Worm (Caenorhabditis elegans) whole organism, young adult: ENCODE data around the gene srz-83.

Source experiments
- B0261.1 ChIP-seq: sonication (generic microtip); optimal IDR thresholded peaks from 2 replicates; lab custom pipeline; 2016; ENCODE audit warnings: mild to moderate bottlenecking, missing genetic modification characterization, moderate library complexity, missing compliant biosample characterization
- B0336.3 ChIP-seq: fragments of 200-800 bp; sonication (Bioruptor generic); IDR thresholded peaks from 2 replicates; pipeline ENCODE4 v1.3.6; 2022; ENCODE audit warnings: missing genetic modification characterization, missing compliant biosample characterization
- C17E4.6 ChIP-seq: fragments of 200-800 bp; sonication (Bioruptor generic); IDR thresholded peaks from 2 replicates; pipeline ENCODE4 v1.3.6; 2022; ENCODE audit warnings: missing genetic modification reagents, missing genetic modification characterization, missing compliant biosample characterization
- F22D6.2 ChIP-seq: sonication (generic microtip); optimal IDR thresholded peaks from 2 replicates; lab custom pipeline; 2016; ENCODE audit warnings: mild to moderate bottlenecking, missing genetic modification characterization, missing compliant biosample characterization
- F39B2.1 ChIP-seq: fragments of 200-800 bp; sonication (Bioruptor generic); IDR thresholded peaks from 2 replicates; pipeline ENCODE4 v1.3.6; 2022; ENCODE audit warnings: missing genetic modification reagents, missing genetic modification characterization, missing compliant biosample characterization
- K11D2.4 ChIP-seq: fragments of 200-800 bp; sonication (Bioruptor generic); IDR thresholded peaks from 2 replicates; pipeline ENCODE4 v1.3.6; 2022; ENCODE audit warnings: missing genetic modification reagents, missing genetic modification characterization, missing compliant biosample characterization
- T26A5.8 ChIP-seq: sonication (generic microtip); optimal IDR thresholded peaks from 2 replicates; lab custom pipeline; 2016; ENCODE audit warnings: missing genetic modification characterization, missing compliant biosample characterization
- Y53G8AR.9 ChIP-seq: fragments of 200-800 bp; sonication (Bioruptor generic); conservative IDR thresholded peaks from 2 replicates; pipeline ENCODE4 v1.3.6; 2022; ENCODE audit warnings: missing genetic modification reagents, missing genetic modification characterization, missing compliant biosample characterization
- Y95B8A.8 ChIP-seq: fragments of 200-800 bp; sonication (Bioruptor generic); IDR thresholded peaks from 2 replicates; pipeline ENCODE4 v1.3.6; 2022; ENCODE audit warnings: missing genetic modification reagents, missing genetic modification characterization, missing compliant biosample characterization
- athp-1 ChIP-seq: sonication (generic microtip); optimal IDR thresholded peaks from 2 replicates; lab custom pipeline; 2017; ENCODE audit warnings: mild to moderate bottlenecking, missing genetic modification characterization, missing compliant biosample characterization
- attf-3 ChIP-seq: fragments of 200-800 bp; sonication (Bioruptor generic); conservative IDR thresholded peaks from 2 replicates; pipeline ENCODE4 v1.3.6; 2022; ENCODE audit warnings: missing genetic modification reagents, missing genetic modification characterization, missing compliant biosample characterization
- attf-6 ChIP-seq: fragments of 200-800 bp; sonication (Bioruptor generic); IDR thresholded peaks from 2 replicates; pipeline ENCODE4 v1.3.6; 2022; ENCODE audit warnings: missing genetic modification reagents, missing genetic modification characterization, missing compliant biosample characterization
- ceh-27 ChIP-seq: fragments of 200-800 bp; sonication (Bioruptor generic); optimal IDR thresholded peaks from 2 replicates; lab custom pipeline; 2018; ENCODE audit warnings: mild to moderate bottlenecking, missing genetic modification characterization, moderate library complexity, missing compliant biosample characterization
- ceh-79 ChIP-seq: sonication (generic microtip); optimal IDR thresholded peaks from 2 replicates; lab custom pipeline; 2017; ENCODE audit warnings: mild to moderate bottlenecking, missing genetic modification characterization, missing compliant biosample characterization
- ceh-91 ChIP-seq: fragments of 200-800 bp; sonication (Bioruptor generic); IDR thresholded peaks from 2 replicates; pipeline ENCODE4 v1.3.6; 2022; ENCODE audit warnings: missing genetic modification reagents, missing genetic modification characterization, missing compliant biosample characterization
- chd-7 ChIP-seq: sonication (generic microtip); optimal IDR thresholded peaks from 2 replicates; lab custom pipeline; 2016; ENCODE audit warnings: mild to moderate bottlenecking, missing genetic modification characterization, moderate library complexity, missing compliant biosample characterization
- dox-1 ChIP-seq: fragments of 200-800 bp; sonication (Bioruptor generic); IDR thresholded peaks from 2 replicates; pipeline ENCODE4 v1.3.6; 2022; ENCODE audit warnings: missing genetic modification reagents, missing genetic modification characterization, missing compliant biosample characterization
- dpff-1 ChIP-seq: sonication (generic microtip); optimal IDR thresholded peaks from 2 replicates; lab custom pipeline; 2017; ENCODE audit warnings: mild to moderate bottlenecking, missing genetic modification characterization, missing compliant biosample characterization
- dpl-1 ChIP-seq: fragments of 150-350 bp; optimal IDR thresholded peaks from 2 replicates; lab custom pipeline; 2014; ENCODE audit warnings: missing biosample characterization, missing genetic modification reagents, missing genetic modification characterization
- ekl-4 ChIP-seq: fragments of 200-800 bp; sonication (Bioruptor generic); IDR thresholded peaks from 2 replicates; pipeline ENCODE4 v1.3.6; 2022; ENCODE audit warnings: missing genetic modification reagents, missing genetic modification characterization, missing compliant biosample characterization
- fkh-3 ChIP-seq: sonication (generic microtip); optimal IDR thresholded peaks from 2 replicates; lab custom pipeline; 2016; ENCODE audit warnings: mild to moderate bottlenecking, missing genetic modification characterization, missing compliant biosample characterization
- hlh-12 ChIP-seq: sonication (generic microtip); optimal IDR thresholded peaks from 2 replicates; lab custom pipeline; 2016; ENCODE audit warnings: missing genetic modification characterization, missing compliant biosample characterization
- hlh-26 ChIP-seq: fragments of 200-800 bp; sonication (Bioruptor generic); conservative IDR thresholded peaks from 2 replicates; pipeline ENCODE4 v1.3.6; 2022; ENCODE audit warnings: missing genetic modification reagents, missing genetic modification characterization, missing compliant biosample characterization
- let-607 ChIP-seq, 2 experiments: fragments of 200-800 bp in 1 of 2; sonication (Bioruptor generic) in 1 of 2; sonication (generic microtip) in 1 of 2; optimal IDR thresholded peaks; 2 replicates each; lab custom pipeline; 2016 to 2018; ENCODE audit warnings: mild to moderate bottlenecking in 2 of 2, missing compliant biosample characterization in 2 of 2, missing genetic modification characterization in 2 of 2, moderate library complexity in 2 of 2, missing genotype in 1 of 2
- lin-40 ChIP-seq: sonication (generic microtip); optimal IDR thresholded peaks from 2 replicates; lab custom pipeline; 2016; ENCODE audit warnings: missing genetic modification characterization, mild to moderate bottlenecking, missing compliant biosample characterization, missing genotype, missing genetic modification reagents
- lsl-1 ChIP-seq: fragments of 200-800 bp; sonication (Bioruptor generic); optimal IDR thresholded peaks from 2 replicates; lab custom pipeline; 2018; ENCODE audit warnings: mild to moderate bottlenecking, missing genetic modification characterization, moderate library complexity, missing compliant biosample characterization
- madf-3 ChIP-seq: fragments of 200-800 bp; sonication (Bioruptor generic); IDR thresholded peaks from 2 replicates; pipeline ENCODE4 v1.3.6; 2022; ENCODE audit warnings: missing genetic modification reagents, missing genetic modification characterization, missing compliant biosample characterization
- madf-6 ChIP-seq: fragments of 200-800 bp; sonication (Bioruptor generic); IDR thresholded peaks from 2 replicates; pipeline ENCODE4 v1.3.6; 2022; ENCODE audit warnings: missing genetic modification reagents, missing genetic modification characterization, missing compliant biosample characterization
- madf-8 ChIP-seq: fragments of 200-800 bp; sonication (Bioruptor generic); conservative IDR thresholded peaks from 2 replicates; pipeline ENCODE4 v1.3.6; 2022; ENCODE audit warnings: missing genetic modification reagents, missing genetic modification characterization, missing compliant biosample characterization
- mcd-1 ChIP-seq: fragments of 200-800 bp; sonication (Bioruptor generic); IDR thresholded peaks from 2 replicates; pipeline ENCODE4 v1.3.6; 2022; ENCODE audit warnings: missing genetic modification reagents, missing genetic modification characterization, missing compliant biosample characterization
- mxl-1 ChIP-seq: sonication (generic microtip); optimal IDR thresholded peaks from 2 replicates; lab custom pipeline; 2016; ENCODE audit warnings: missing genetic modification characterization, missing compliant biosample characterization
- nhr-27 ChIP-seq: fragments of 200-800 bp; sonication (Bioruptor generic); optimal IDR thresholded peaks from 2 replicates; lab custom pipeline; 2018; ENCODE audit warnings: mild to moderate bottlenecking, missing genetic modification characterization, moderate library complexity, missing compliant biosample characterization
- rec-8 ChIP-seq, 2 experiments: sonication (generic microtip); optimal IDR thresholded peaks; 2 replicates each; lab custom pipeline; 2016; ENCODE audit warnings: mild to moderate bottlenecking in 2 of 2, missing genetic modification characterization in 2 of 2, missing genetic modification reagents in 2 of 2, missing genotype in 2 of 2, missing biosample characterization in 1 of 2, missing compliant biosample characterization in 1 of 2, moderate library complexity in 1 of 2
- repo-1 ChIP-seq: sonication (generic microtip); optimal IDR thresholded peaks from 2 replicates; lab custom pipeline; 2017; ENCODE audit warnings: mild to moderate bottlenecking, missing genetic modification characterization, missing compliant biosample characterization
- rpc-1 ChIP-seq, 2 experiments: fragments of 150-350 bp in 1 of 2; sonication (generic microtip) in 1 of 2; optimal IDR thresholded peaks; 2 replicates each; lab custom pipeline; 2014 to 2018; ENCODE audit warnings: missing biosample characterization in 1 of 2, missing genetic modification characterization in 1 of 2, missing genetic modification reagents in 1 of 2, missing genotype in 1 of 2
- sea-2 ChIP-seq: fragments of 200-800 bp; sonication (Bioruptor generic); IDR thresholded peaks from 2 replicates; pipeline ENCODE4 v1.3.6; 2022; ENCODE audit warnings: missing genetic modification characterization, missing compliant biosample characterization
- snpc-1.1 ChIP-seq: sonication (generic microtip); optimal IDR thresholded peaks from 2 replicates; lab custom pipeline; 2017; ENCODE audit warnings: missing genetic modification characterization, mild to moderate bottlenecking, missing compliant biosample characterization, antibody characterized with exemption, moderate library complexity, missing genotype, missing genetic modification reagents; ENCODE audit not compliant: insufficient read depth
- snpc-1.3 ChIP-seq: sonication (generic microtip); optimal IDR thresholded peaks from 2 replicates; lab custom pipeline; 2017; ENCODE audit warnings: missing genetic modification characterization, mild to moderate bottlenecking, missing compliant biosample characterization, antibody characterized with exemption, moderate library complexity, missing genotype, missing genetic modification reagents; ENCODE audit not compliant: insufficient read depth
- tbp1 ChIP-seq: fragments of 200-800 bp; sonication (Bioruptor generic); optimal IDR thresholded peaks from 2 replicates; lab custom pipeline; 2018; ENCODE audit warnings: mild to moderate bottlenecking, missing genetic modification characterization, missing compliant biosample characterization
- tlf-1 ChIP-seq: fragments of 200-800 bp; sonication (Bioruptor generic); optimal IDR thresholded peaks from 2 replicates; lab custom pipeline; 2018; ENCODE audit warnings: mild to moderate bottlenecking, missing genetic modification characterization, missing compliant biosample characterization
- xnd-1 ChIP-seq: sonication (generic microtip); optimal IDR thresholded peaks from 2 replicates; lab custom pipeline; 2016; ENCODE audit warnings: missing genotype, missing genetic modification reagents, missing genetic modification characterization, missing compliant biosample characterization
- zfh-2 ChIP-seq: fragments of 200-800 bp; sonication (Bioruptor generic); conservative IDR thresholded peaks from 2 replicates; pipeline ENCODE4 v1.3.6; 2022; ENCODE audit warnings: missing genetic modification reagents, missing genetic modification characterization, missing compliant biosample characterization
- zim-3 ChIP-seq: sonication (generic microtip); optimal IDR thresholded peaks from 2 replicates; lab custom pipeline; 2017; ENCODE audit warnings: mild to moderate bottlenecking, missing genetic modification characterization, moderate library complexity, missing compliant biosample characterization
- ztf-22 ChIP-seq: fragments of 200-800 bp; sonication (Bioruptor generic); optimal IDR thresholded peaks from 2 replicates; lab custom pipeline; 2018; ENCODE audit warnings: mild to moderate bottlenecking, missing genetic modification characterization, moderate library complexity, missing compliant biosample characterization

The srz-83 gene

DNA sequence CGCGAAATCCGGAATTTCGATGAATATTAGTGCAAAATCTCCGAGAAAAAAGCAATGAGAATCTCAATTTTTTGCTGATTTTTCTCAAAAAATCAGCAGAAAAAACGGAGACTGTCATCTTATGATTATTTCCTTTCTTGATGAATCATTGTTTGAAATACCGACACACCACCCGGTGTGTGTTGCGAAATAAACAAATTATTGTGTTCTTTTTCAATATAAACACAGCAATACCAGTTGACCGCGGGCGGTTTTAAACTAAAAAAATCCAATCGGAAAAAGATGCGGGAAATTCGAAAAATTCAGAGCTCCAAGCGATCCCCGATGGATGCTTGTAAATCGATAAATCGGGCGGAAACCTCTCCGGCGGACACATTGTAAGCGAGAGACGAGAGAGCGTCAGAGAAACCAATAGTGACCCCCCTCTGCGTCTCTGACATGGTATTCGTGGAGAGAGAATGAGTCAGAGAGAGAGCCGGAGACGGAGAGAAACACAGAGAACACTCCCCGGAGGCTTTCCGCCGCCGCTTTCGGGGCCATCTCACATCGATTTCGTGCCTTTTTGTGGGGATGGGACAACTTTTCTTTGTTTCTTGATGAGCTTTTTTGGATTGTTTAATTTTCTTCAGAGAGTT, 11.3 kb downstream of the srz-83 start (continued):
- TF ChIP-seq ekl-4 (GFP tag; lab: Robert Waterston, UW) (no peak), madf-3 (GFP tag; lab: Robert Waterston, UW) (no peak), F39B2.1 (GFP tag; lab: Robert Waterston, UW) (no peak), attf-6 (GFP tag; lab: Robert Waterston, UW) (no peak), zfh-2 (peak; percentile 96), madf-8 (no peak), hlh-12 (tag; lab: Kevin White, UChicago) (no peak), sea-2 (no peak), Y95B8A.8 (GFP tag; lab: Robert Waterston, UW) (no peak), dpl-1 (GFP tag; lab: Kevin White, UChicago) (no peak), madf-6 (GFP tag; lab: Robert Waterston, UW) (peak; percentile 27; the same call in 1 of the 2 replicates), mcd-1 (GFP tag; lab: Robert Waterston, UW) (peak; percentile 46), attf-3 (GFP tag; lab: Robert Waterston, UW) (no peak), chd-7 (no peak)

DNA sequence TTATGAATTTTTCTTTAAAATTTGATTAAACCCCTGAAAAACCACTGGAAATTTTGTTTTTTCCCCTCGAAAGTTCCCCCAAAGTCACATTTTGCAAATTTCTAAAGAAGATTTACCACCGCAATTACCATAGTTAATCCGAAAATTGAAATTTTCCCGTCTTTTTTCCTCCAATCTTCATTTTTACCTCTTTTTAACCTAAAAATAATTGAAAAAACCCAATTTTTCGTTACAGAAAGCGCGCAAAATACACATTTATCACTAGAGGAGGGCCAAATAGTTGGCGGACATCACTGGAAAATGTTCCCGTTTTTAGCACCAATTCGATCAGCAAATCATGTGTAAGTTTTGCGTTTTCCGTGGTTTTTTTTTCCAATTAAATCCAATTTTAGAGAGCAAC, 12.3 kb downstream of the srz-83 start, which contains the start of gene unc-33:
Gene unc-33 (plus strand): TSS at position 301 of the 400 bp plus-strand sequence.
- no peak for TF ChIP-seq C17E4.6 (GFP tag; lab: Robert Waterston, UW)
- no peak for TF ChIP-seq tlf-1 (GFP tag; lab: Kevin White, UChicago)
- no peak for TF ChIP-seq rpc-1 (optimal IDR thresholded peaks at IDR 0.05; lab: Kevin White, UChicago)
- TF ChIP-seq rpc-1 (tag; optimal IDR thresholded peaks at IDR 0.05; lab: Kevin White, UChicago), result no peak
- no peak for TF ChIP-seq fkh-3 (tag; lab: Kevin White, UChicago)
- no peak for TF ChIP-seq rec-8 (tag; optimal IDR thresholded peaks at IDR 0.05; lab: Kevin White, UChicago)
- no peak for TF ChIP-seq B0336.3 (GFP tag; lab: Robert Waterston, UW)
- no peak for TF ChIP-seq ceh-91 (GFP tag; lab: Robert Waterston, UW)
- no peak for TF ChIP-seq hlh-26 (GFP tag; lab: Robert Waterston, UW)
- TF ChIP-seq F22D6.2, result no peak
- no peak for TF ChIP-seq repo-1 (tag; lab: Kevin White, UChicago)
- TF ChIP-seq let-607 (tag; optimal IDR thresholded peaks at IDR 0.05; lab: Kevin White, UChicago), result no peak
- no peak for TF ChIP-seq B0261.1 (tag; lab: Kevin White, UChicago)
- TF ChIP-seq ztf-22, result no peak
- no peak for TF ChIP-seq ceh-27 (GFP tag; lab: Kevin White, UChicago)
- no peak for TF ChIP-seq dpff-1 (tag; lab: Kevin White, UChicago)

DNA sequence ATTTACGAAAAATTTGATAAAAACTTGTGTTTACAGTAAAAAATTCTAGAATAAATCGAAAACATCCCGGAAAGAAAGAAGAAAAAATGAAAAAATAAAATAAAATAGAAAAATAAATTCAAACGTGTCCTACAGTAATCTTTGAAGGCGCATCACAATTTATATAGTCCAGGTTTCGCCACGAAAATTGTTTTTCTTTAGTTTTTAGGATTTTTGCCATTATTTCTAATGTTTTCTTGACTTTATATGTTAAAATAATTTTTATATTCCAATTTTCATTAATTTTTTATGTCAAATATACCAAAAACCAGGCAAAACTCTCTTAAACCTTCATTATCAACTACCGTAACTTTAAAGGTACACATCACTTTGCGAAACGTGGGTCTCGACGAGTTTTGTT, 13.3 kb downstream of the srz-83 start:
- TF ChIP-seq zim-3 (tag; lab: Kevin White, UChicago) (no peak), chd-7 (no peak), K11D2.4 (GFP tag; lab: Robert Waterston, UW) (no peak), attf-6 (GFP tag; lab: Robert Waterston, UW) (no peak), snpc-1.3 (tag; lab: Kevin White, UChicago) (peak; percentile 56), Y53G8AR.9 (GFP tag; lab: Robert Waterston, UW) (no peak), mxl-1 (tag; lab: Kevin White, UChicago) (no peak), C17E4.6 (GFP tag; lab: Robert Waterston, UW) (no peak), lsl-1 (peak; percentile 96), snpc-1.1 (tag; lab: Kevin White, UChicago) (peak; percentile 43), lin-40 (tag; lab: Kevin White, UChicago) (no peak), xnd-1 (tag; lab: Kevin White, UChicago) (peak; percentile 84), T26A5.8 (tag; lab: Kevin White, UChicago) (no peak), tbp1 (GFP tag; lab: Kevin White, UChicago) (no peak), madf-8 (peak; percentile 53; the same call in 1 of the 2 replicates), madf-6 (GFP tag; lab: Robert Waterston, UW) (peak; percentile 83), dox-1 (no peak), B0261.1 (tag; lab: Kevin White, UChicago) (no peak), athp-1 (no peak), ceh-79 (tag; lab: Kevin White, UChicago) (no peak), zfh-2 (no peak), nhr-27 (tag; lab: Kevin White, UChicago) (no peak)
